Worm (Caenorhabditis elegans) whole organism, mixed stage, embryonic: ENCODE results near the gene tkr-2.

Source experiments
- blmp-1 ChIP-seq: fragments of 150-350 bp; optimal IDR thresholded peaks from 2 replicates; lab custom pipeline; 2014; ENCODE audit warnings: missing biosample characterization, missing genetic modification characterization
- elt-1 ChIP-seq: sonication (generic microtip); optimal IDR thresholded peaks from 2 replicates; lab custom pipeline; 2017; ENCODE audit warnings: missing genetic modification characterization, mild to moderate bottlenecking, missing compliant biosample characterization, antibody characterized with exemption, moderate library complexity, borderline replicate concordance; ENCODE audit not compliant: insufficient read depth
- hlh-1 ChIP-seq: fragments of 150-350 bp; optimal IDR thresholded peaks from 2 replicates; lab custom pipeline; 2014; ENCODE audit warnings: missing biosample characterization, missing genetic modification reagents, missing genetic modification characterization
- lin-32 ChIP-seq: fragments of 200-800 bp; sonication (Bioruptor generic); optimal IDR thresholded peaks from 2 replicates; lab custom pipeline; 2018; ENCODE audit warnings: mild to moderate bottlenecking, missing genetic modification characterization, missing compliant biosample characterization
- lsy-2 ChIP-seq: fragments of 150-350 bp; optimal IDR thresholded peaks from 2 replicates; lab custom pipeline; 2014; ENCODE audit warnings: missing biosample characterization, missing genetic modification characterization
- mep-1 ChIP-seq: fragments of 150-350 bp; optimal IDR thresholded peaks from 2 replicates; lab custom pipeline; 2017; ENCODE audit warnings: missing biosample characterization, missing genetic modification reagents, missing genetic modification characterization, inconsistent platforms
- nhr-237 ChIP-seq: fragments of 150-350 bp; optimal IDR thresholded peaks from 2 replicates; lab custom pipeline; 2014; ENCODE audit warnings: missing biosample characterization, missing genetic modification characterization
- pha-4 ChIP-seq: fragments of 150-350 bp; optimal IDR thresholded peaks from 2 replicates; lab custom pipeline; 2018; ENCODE audit warnings: missing biosample characterization, missing genetic modification reagents, missing genetic modification characterization
- snpc-4 ChIP-seq: fragments of 150-350 bp; optimal IDR thresholded peaks from 2 replicates; lab custom pipeline; 2014; ENCODE audit warnings: missing biosample characterization, missing genetic modification characterization
- sptf-1 ChIP-seq: sonication (generic microtip); optimal IDR thresholded peaks from 2 replicates; lab custom pipeline; 2017; ENCODE audit warnings: mild to moderate bottlenecking, missing genetic modification characterization, moderate library complexity, missing compliant biosample characterization
- unc-39 ChIP-seq: fragments of 150-350 bp; optimal IDR thresholded peaks from 2 replicates; lab custom pipeline; 2014; ENCODE audit warnings: missing biosample characterization, missing genetic modification characterization
- unc-62 ChIP-seq: fragments of 150-350 bp; optimal IDR thresholded peaks from 2 replicates; lab custom pipeline; 2014; ENCODE audit warnings: missing biosample characterization, missing genetic modification reagents, missing genetic modification characterization

ce11 chrIV:6227974-6228373 lies 26.1 kb downstream of the tkr-2 start, which contains the start of gene C49A9.1:
- TF ChIP-seq pha-4 (tag; lab: Kevin White, UChicago), result no peak
- TF ChIP-seq elt-1 (tag; lab: Kevin White, UChicago), result no peak
- no peak for TF ChIP-seq nhr-237 (tag; lab: Kevin White, UChicago)
- TF ChIP-seq hlh-1 (tag; lab: Kevin White, UChicago), result no peak
- no peak for TF ChIP-seq unc-39 (tag; lab: Kevin White, UChicago)
- no peak for TF ChIP-seq unc-62 (GFP tag; lab: Kevin White, UChicago)
- no peak for TF ChIP-seq mep-1 (tag; lab: Kevin White, UChicago)
- TF ChIP-seq sptf-1 (tag; lab: Kevin White, UChicago), result no peak
- no peak for TF ChIP-seq lin-32
- no peak for TF ChIP-seq blmp-1 (tag; lab: Kevin White, UChicago)
- TF ChIP-seq snpc-4 (tag; lab: Kevin White, UChicago), result no peak
- TF ChIP-seq lsy-2 (tag; lab: Kevin White, UChicago), result no peak
